Worm (Caenorhabditis elegans) whole organism, L3 larva: ENCODE measurements around the gene wht-7.

Experiments used
- R02D3.7 ChIP-seq: fragments of 150-350 bp; optimal IDR thresholded peaks from 2 replicates; lab custom pipeline; 2014; ENCODE audit warnings: missing biosample characterization, missing genetic modification characterization
- ZK546.5 ChIP-seq: sonication (generic microtip); optimal IDR thresholded peaks from 2 replicates; lab custom pipeline; 2017; ENCODE audit warnings: missing biosample characterization, missing genetic modification characterization
- aly-2 ChIP-seq: fragments of 150-350 bp; optimal IDR thresholded peaks from 2 replicates; lab custom pipeline; 2014; ENCODE audit warnings: missing biosample characterization, missing genetic modification characterization
- ama-1 ChIP-seq: fragments of 150-350 bp; optimal IDR thresholded peaks from 2 replicates; lab custom pipeline; 2018
- ceh-16 ChIP-seq: sonication (generic microtip); optimal IDR thresholded peaks from 2 replicates; lab custom pipeline; 2017; ENCODE audit warnings: missing biosample characterization, missing genetic modification characterization
- ceh-28 ChIP-seq: fragments of 150-350 bp; optimal IDR thresholded peaks from 2 replicates; lab custom pipeline; 2014; ENCODE audit warnings: missing biosample characterization, missing genetic modification reagents, missing genetic modification characterization
- ceh-82 ChIP-seq: fragments of 150-350 bp; optimal IDR thresholded peaks from 2 replicates; lab custom pipeline; 2014; ENCODE audit warnings: missing biosample characterization, missing genetic modification characterization
- egl-27 ChIP-seq: sonication (generic microtip); optimal IDR thresholded peaks from 4 replicates; lab custom pipeline; 2017; ENCODE audit warnings: missing biosample characterization, missing genetic modification reagents, missing genetic modification characterization
- egl-5 ChIP-seq: fragments of 150-350 bp; optimal IDR thresholded peaks from 2 replicates; lab custom pipeline; 2017; ENCODE audit warnings: missing biosample characterization, missing genetic modification reagents, missing genetic modification characterization, inconsistent platforms
- elt-1 ChIP-seq: fragments of 150-350 bp; optimal IDR thresholded peaks from 2 replicates; lab custom pipeline; 2014; ENCODE audit warnings: missing biosample characterization, missing genetic modification characterization
- elt-2 ChIP-seq: sonication (generic microtip); optimal IDR thresholded peaks from 2 replicates; lab custom pipeline; 2016; ENCODE audit warnings: missing genetic modification reagents, mild to moderate bottlenecking, missing genetic modification characterization, missing compliant biosample characterization
- fkh-10 ChIP-seq: sonication (generic microtip); optimal IDR thresholded peaks from 2 replicates; lab custom pipeline; 2017; ENCODE audit warnings: missing biosample characterization, missing genetic modification reagents, missing genetic modification characterization
- fos-1 ChIP-seq: fragments of 150-350 bp; optimal IDR thresholded peaks from 2 replicates; lab custom pipeline; 2014; ENCODE audit warnings: missing biosample characterization, missing genetic modification characterization
- hmg-11 ChIP-seq: sonication (generic microtip); optimal IDR thresholded peaks from 2 replicates; lab custom pipeline; 2016; ENCODE audit warnings: missing genetic modification characterization, missing compliant biosample characterization
- jun-1 ChIP-seq: fragments of 150-350 bp; optimal IDR thresholded peaks from 2 replicates; lab custom pipeline; 2014; ENCODE audit warnings: missing biosample characterization, missing genetic modification reagents, missing genetic modification characterization
- lin-15B ChIP-seq: fragments of 150-350 bp; optimal IDR thresholded peaks from 2 replicates; lab custom pipeline; 2014; ENCODE audit warnings: missing biosample characterization, missing genetic modification characterization
- lin-39 ChIP-seq: fragments of 150-350 bp; optimal IDR thresholded peaks from 2 replicates; lab custom pipeline; 2018; ENCODE audit warnings: missing biosample characterization, missing genetic modification reagents, missing genetic modification characterization
- lsy-12 ChIP-seq: sonication (generic microtip); optimal IDR thresholded peaks from 2 replicates; lab custom pipeline; 2016; ENCODE audit warnings: mild to moderate bottlenecking, missing genetic modification characterization, missing compliant biosample characterization
- mdl-1 ChIP-seq: fragments of 150-350 bp; optimal IDR thresholded peaks from 2 replicates; lab custom pipeline; 2014; ENCODE audit warnings: missing biosample characterization, missing genetic modification characterization
- mml-1 ChIP-seq: fragments of 150-350 bp; sonication (generic microtip); optimal IDR thresholded peaks from 3 replicates; lab custom pipeline; 2014; ENCODE audit warnings: missing biosample characterization, missing genetic modification characterization
- nfya-1 ChIP-seq: sonication (generic microtip); optimal IDR thresholded peaks from 2 replicates; lab custom pipeline; 2017; ENCODE audit warnings: missing genetic modification characterization, mild to moderate bottlenecking, missing compliant biosample characterization, antibody characterized with exemption, moderate library complexity; ENCODE audit not compliant: insufficient read depth
- nhr-11 ChIP-seq: fragments of 150-350 bp; optimal IDR thresholded peaks from 2 replicates; lab custom pipeline; 2014; ENCODE audit warnings: missing biosample characterization, missing genetic modification characterization
- nhr-12 ChIP-seq: fragments of 150-350 bp; optimal IDR thresholded peaks from 2 replicates; lab custom pipeline; 2014; ENCODE audit warnings: missing biosample characterization, missing genetic modification characterization
- nhr-23 ChIP-seq: fragments of 150-350 bp; optimal IDR thresholded peaks from 2 replicates; lab custom pipeline; 2014; ENCODE audit warnings: missing biosample characterization, missing genetic modification reagents, missing genetic modification characterization
- nhr-237 ChIP-seq: fragments of 150-350 bp; optimal IDR thresholded peaks from 2 replicates; lab custom pipeline; 2014; ENCODE audit warnings: missing biosample characterization, missing genetic modification characterization
- nhr-25 ChIP-seq: sonication (generic microtip); optimal IDR thresholded peaks from 2 replicates; lab custom pipeline; 2017; ENCODE audit warnings: missing biosample characterization, missing genetic modification characterization
- nhr-67 ChIP-seq: fragments of 150-350 bp; optimal IDR thresholded peaks from 2 replicates; lab custom pipeline; 2014; ENCODE audit warnings: missing biosample characterization, missing genetic modification characterization
- pha-4 ChIP-seq: fragments of 150-350 bp; optimal IDR thresholded peaks from 2 replicates; lab custom pipeline; 2014; ENCODE audit warnings: missing biosample characterization, missing genetic modification reagents, missing genetic modification characterization
- pqm-1 ChIP-seq: fragments of 150-350 bp; optimal IDR thresholded peaks from 2 replicates; lab custom pipeline; 2017; ENCODE audit warnings: missing biosample characterization, missing genetic modification characterization, inconsistent platforms
- sea-2 ChIP-seq: fragments of 150-350 bp; sonication (generic microtip); optimal IDR thresholded peaks from 4 replicates; lab custom pipeline; 2014; ENCODE audit warnings: missing biosample characterization, missing genetic modification reagents, missing genetic modification characterization
- snpc-4 ChIP-seq: fragments of 150-350 bp; optimal IDR thresholded peaks from 2 replicates; lab custom pipeline; 2014; ENCODE audit warnings: missing biosample characterization, missing genetic modification characterization
- tbx-2 ChIP-seq: sonication (generic microtip); optimal IDR thresholded peaks from 2 replicates; lab custom pipeline; 2016; ENCODE audit warnings: mild to moderate bottlenecking, missing genetic modification characterization, missing compliant biosample characterization
- unc-62 ChIP-seq: fragments of 150-350 bp; sonication (generic microtip); optimal IDR thresholded peaks from 4 replicates; lab custom pipeline; 2014; ENCODE audit warnings: missing biosample characterization, missing genetic modification reagents, missing genetic modification characterization
- zag-1 ChIP-seq: fragments of 150-350 bp; optimal IDR thresholded peaks from 2 replicates; lab custom pipeline; 2014; ENCODE audit warnings: missing biosample characterization, missing genetic modification characterization
- ztf-11 ChIP-seq: fragments of 150-350 bp; optimal IDR thresholded peaks from 2 replicates; lab custom pipeline; 2014; ENCODE audit warnings: missing biosample characterization, missing genetic modification characterization

Gene wht-7

DNA sequence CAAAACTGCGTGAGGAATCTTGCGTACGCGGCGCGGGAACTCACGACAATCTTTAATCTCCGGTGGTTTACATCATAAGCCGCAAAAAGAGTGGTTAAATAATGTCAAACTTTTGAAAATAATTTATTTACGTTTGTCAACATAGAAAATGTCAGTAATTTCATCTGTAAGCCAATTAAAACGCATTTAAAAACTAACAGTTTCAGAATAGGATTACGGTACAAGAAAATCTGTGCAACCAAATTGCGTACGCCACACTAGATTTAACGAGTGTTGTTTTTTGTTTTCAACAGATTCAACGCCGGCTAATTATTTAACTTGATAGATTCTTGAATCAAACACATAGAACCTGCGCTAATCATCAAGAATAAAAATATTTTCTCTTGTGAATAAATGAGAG lies 8.6 kb downstream of the wht-7 start:
- TF ChIP-seq ceh-82 (tag; lab: Kevin White, UChicago) (no peak), fos-1 (no peak), R02D3.7 (tag; lab: Kevin White, UChicago) (no peak), snpc-4 (no peak), nhr-25 (tag; lab: Kevin White, UChicago) (no peak), nhr-67 (tag; lab: Kevin White, UChicago) (no peak), jun-1 (tag; lab: Kevin White, UChicago) (no peak), elt-1 (tag; lab: Kevin White, UChicago) (no peak)

- TF ChIP-seq snpc-4 (peak; percentile 6), aly-2 (tag; lab: Kevin White, UChicago) (no peak), elt-2 (tag; lab: Kevin White, UChicago) (no peak), hmg-11 (tag; lab: Kevin White, UChicago) (peak; percentile 51), egl-5 (tag; lab: Kevin White, UChicago) (peak; percentile 45), pqm-1 (no peak), nfya-1 (peak; percentile 75), ceh-28 (tag; lab: Kevin White, UChicago) (no peak), egl-27 (tag; lab: Kevin White, UChicago) (no peak), fos-1 (no peak), tbx-2 (tag; lab: Kevin White, UChicago) (no peak), lin-39 (peak; percentile 56)
These were observed 9.3 kb downstream of the wht-7 start for ce11 chrIII:6139932-6140612.

ce11 chrIII:6139328-6139727 lies 10.1 kb downstream of the wht-7 start:
- TF ChIP-seq nhr-23: no peak
- TF ChIP-seq lin-39: peak; percentile 36
- TF ChIP-seq, all 47 proteins: peak for 1

DNA sequence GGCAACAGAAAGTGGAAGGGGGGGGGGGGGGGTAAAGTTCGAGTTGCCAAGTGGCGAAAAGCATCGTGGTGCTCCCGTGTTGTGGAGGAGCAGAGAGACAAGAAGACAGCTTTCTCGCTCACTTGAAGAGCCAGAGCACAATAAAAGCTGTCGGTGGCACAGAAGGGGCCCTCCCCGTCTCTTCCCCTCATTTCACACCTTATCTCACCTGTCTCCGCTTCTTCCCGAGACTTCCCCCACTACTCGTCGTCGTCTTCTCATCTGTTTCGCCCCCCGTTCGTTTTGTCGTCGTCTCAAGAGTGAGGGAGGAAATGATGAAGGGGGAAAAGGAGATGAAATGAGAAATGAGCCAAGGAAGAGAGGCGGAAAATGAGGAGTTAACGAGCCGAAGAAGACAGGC lies 10.9 kb downstream of the wht-7 start:
- no peak for TF ChIP-seq lsy-12 (tag; lab: Kevin White, UChicago)
- peak; percentile 29 for TF ChIP-seq mdl-1 (tag; lab: Kevin White, UChicago)
- no peak for TF ChIP-seq nhr-12 (tag; lab: Kevin White, UChicago)
- TF ChIP-seq mml-1 (tag; lab: Kevin White, UChicago): no peak
- no peak for TF ChIP-seq tbx-2 (tag; lab: Kevin White, UChicago)
- TF ChIP-seq pha-4 (tag; lab: Kevin White, UChicago): no peak
- TF ChIP-seq lin-39: peak; percentile 48
- no peak for TF ChIP-seq zag-1 (tag; lab: Kevin White, UChicago)
- TF ChIP-seq sea-2 (GFP tag; lab: Kevin White, UChicago): no peak
- no peak for TF ChIP-seq ceh-16 (tag; lab: Kevin White, UChicago)
- TF ChIP-seq R02D3.7 (tag; lab: Kevin White, UChicago): no peak
- TF ChIP-seq nhr-25 (tag; lab: Kevin White, UChicago): no peak
- no peak for TF ChIP-seq ztf-11
- TF ChIP-seq hmg-11 (tag; lab: Kevin White, UChicago): no peak
- peak; percentile 26 for TF ChIP-seq nfya-1
- TF ChIP-seq egl-5 (tag; lab: Kevin White, UChicago): peak; percentile 36
- no peak for TF ChIP-seq fkh-10 (GFP tag; lab: Kevin White, UChicago)
- TF ChIP-seq, all 47 proteins: peak for 4

- no peak for TF ChIP-seq nhr-237 (tag; lab: Kevin White, UChicago)
- peak; percentile 89 for TF ChIP-seq nfya-1
- no peak for TF ChIP-seq ZK546.5 (tag; lab: Kevin White, UChicago)
- TF ChIP-seq ceh-82 (tag; lab: Kevin White, UChicago): peak; percentile 58
- TF ChIP-seq lin-15B: peak; percentile 36
- TF ChIP-seq nhr-11 (tag; lab: Kevin White, UChicago): no peak
- TF ChIP-seq ama-1 (lab: Kevin White, UChicago): peak; percentile 10
- TF ChIP-seq egl-5 (tag; lab: Kevin White, UChicago): peak; percentile 49
- no peak for TF ChIP-seq nhr-25 (tag; lab: Kevin White, UChicago)
- peak; percentile 93 for TF ChIP-seq lin-39
- TF ChIP-seq mdl-1 (tag; lab: Kevin White, UChicago): peak; percentile 47
- TF ChIP-seq lsy-12 (tag; lab: Kevin White, UChicago): peak; percentile 23
- TF ChIP-seq R02D3.7 (tag; lab: Kevin White, UChicago): peak; percentile 28
- peak; percentile 50 for TF ChIP-seq tbx-2 (tag; lab: Kevin White, UChicago)
- peak; percentile 14 for TF ChIP-seq ceh-28 (tag; lab: Kevin White, UChicago)
- TF ChIP-seq sea-2 (GFP tag; lab: Kevin White, UChicago): no peak
- peak; percentile 47 for TF ChIP-seq hmg-11 (tag; lab: Kevin White, UChicago)
- peak; percentile 26 for TF ChIP-seq unc-62 (GFP tag; lab: Kevin White, UChicago)
- TF ChIP-seq snpc-4: peak; percentile 12
- TF ChIP-seq fkh-10 (GFP tag; lab: Kevin White, UChicago): peak; percentile 92
- TF ChIP-seq, all 47 proteins: peak for 15
These were observed 12.0 kb downstream of the wht-7 start for ce11 chrIII:6137431-6137830.
